Worm (Caenorhabditis elegans) whole organism, L2 larva: ENCODE data around the gene col-181.

Experiments used
- ZK546.5 ChIP-seq: sonication (generic microtip); optimal IDR thresholded peaks from 2 replicates; lab custom pipeline; 2017; ENCODE audit warnings: missing biosample characterization, missing genetic modification characterization
- aly-2 ChIP-seq: fragments of 150-350 bp; optimal IDR thresholded peaks from 2 replicates; lab custom pipeline; 2014; ENCODE audit warnings: missing biosample characterization, missing genetic modification characterization
- ama-1 ChIP-seq: fragments of 150-350 bp; optimal IDR thresholded peaks from 2 replicates; lab custom pipeline; 2018; ENCODE audit warnings: inconsistent platforms
- lin-39 ChIP-seq: fragments of 150-350 bp; optimal IDR thresholded peaks from 2 replicates; lab custom pipeline; 2014; ENCODE audit warnings: missing biosample characterization, missing genetic modification reagents, missing genetic modification characterization
- nhr-10 ChIP-seq: sonication (generic microtip); optimal IDR thresholded peaks from 2 replicates; lab custom pipeline; 2017; ENCODE audit warnings: missing biosample characterization, missing genetic modification characterization
- nhr-237 ChIP-seq: fragments of 150-350 bp; optimal IDR thresholded peaks from 2 replicates; lab custom pipeline; 2014; ENCODE audit warnings: missing biosample characterization, missing genetic modification characterization
- nhr-25 ChIP-seq: fragments of 150-350 bp; sonication (generic microtip); optimal IDR thresholded peaks from 3 replicates; lab custom pipeline; 2014; ENCODE audit warnings: missing biosample characterization, missing genetic modification characterization
- unc-62 ChIP-seq: fragments of 150-350 bp; optimal IDR thresholded peaks from 2 replicates; lab custom pipeline; 2014; ENCODE audit warnings: missing biosample characterization, missing genetic modification reagents, missing genetic modification characterization
- zag-1 ChIP-seq: fragments of 150-350 bp; optimal IDR thresholded peaks from 2 replicates; lab custom pipeline; 2014; ENCODE audit warnings: missing biosample characterization, missing genetic modification characterization
- ztf-11 ChIP-seq: sonication (generic microtip); optimal IDR thresholded peaks from 2 replicates; lab custom pipeline; 2017; ENCODE audit warnings: missing biosample characterization, missing genetic modification characterization

- TF ChIP-seq ztf-11 (tag; lab: Kevin White, UChicago) = no peak
- TF ChIP-seq nhr-10 (tag; lab: Kevin White, UChicago) = no peak
- TF ChIP-seq nhr-25 (tag; lab: Kevin White, UChicago) = no peak
- no peak for TF ChIP-seq unc-62 (GFP tag; lab: Kevin White, UChicago)
- TF ChIP-seq ama-1 (lab: Kevin White, UChicago) = no peak
- TF ChIP-seq nhr-237 (tag; lab: Kevin White, UChicago) = no peak
- TF ChIP-seq ZK546.5 (tag; lab: Kevin White, UChicago) = no peak
- TF ChIP-seq zag-1 (tag; lab: Kevin White, UChicago) = no peak
- TF ChIP-seq aly-2 (tag; lab: Kevin White, UChicago) = no peak
- TF ChIP-seq lin-39 (tag; lab: Kevin White, UChicago) = no peak
These were observed 21.9 kb upstream of the col-181 start for ce11 chrX:12082813-12083212.
